Fruit fly (Drosophila melanogaster) whole organism, embryonic: ENCODE data around the gene CG15528.
A peak's percentile ranks its signal among the peaks of the same experiment; 100 is the strongest.

Experiments
- C15 ChIP-seq: fragments of 200-800 bp; sonication (Bioruptor generic); IDR thresholded peaks from 3 replicates; pipeline ENCODE4 v1.3.6; 2022; ENCODE audit warnings: missing biosample characterization, missing genetic modification characterization
- CG12104 ChIP-seq: fragments of 200-800 bp; sonication (Bioruptor generic); optimal IDR thresholded peaks from 3 replicates; lab custom pipeline; 2016; ENCODE audit warnings: missing biosample characterization, missing genetic modification characterization
- CG12155 ChIP-seq: fragments of 200-800 bp; sonication (Bioruptor generic); optimal IDR thresholded peaks from 3 replicates; lab custom pipeline; 2016; ENCODE audit warnings: missing biosample characterization, missing genetic modification characterization
- CG13287 ChIP-seq: fragments of 200-800 bp; sonication (Bioruptor generic); IDR thresholded peaks from 2 replicates; pipeline ENCODE4 v1.3.6; 2022; ENCODE audit warnings: missing biosample characterization, missing genetic modification characterization; ENCODE audit not compliant: partially characterized antibody
- CG13296 ChIP-seq: fragments of 200-800 bp; sonication (Bioruptor generic); optimal IDR thresholded peaks from 3 replicates; lab custom pipeline; 2018; ENCODE audit warnings: missing biosample characterization, mild to moderate bottlenecking, missing genetic modification characterization
- CG17361 ChIP-seq: fragments of 200-800 bp; sonication (Bioruptor generic); IDR thresholded peaks from 3 replicates; pipeline ENCODE4 v1.3.6; 2022; ENCODE audit warnings: missing biosample characterization, missing genetic modification characterization
- CG17568 ChIP-seq: fragments of 200-800 bp; sonication (Bioruptor generic); optimal IDR thresholded peaks from 2 replicates; lab custom pipeline; 2018; ENCODE audit warnings: missing biosample characterization, mild to moderate bottlenecking, missing genetic modification characterization, moderate library complexity
- CG18764 ChIP-seq: fragments of 200-800 bp; sonication (Bioruptor generic); optimal IDR thresholded peaks from 3 replicates; lab custom pipeline; 2016; ENCODE audit warnings: missing biosample characterization, missing genetic modification characterization
- CG2199 ChIP-seq: fragments of 200-800 bp; sonication (Bioruptor generic); IDR thresholded peaks from 3 replicates; pipeline ENCODE4 v1.3.6; 2022; ENCODE audit warnings: missing biosample characterization, missing genetic modification characterization
- CG30403 ChIP-seq: fragments of 200-800 bp; sonication (Bioruptor generic); optimal IDR thresholded peaks from 3 replicates; lab custom pipeline; 2016; ENCODE audit warnings: missing biosample characterization, missing genetic modification characterization
- CG3065 ChIP-seq: fragments of 200-800 bp; sonication (Bioruptor generic); optimal IDR thresholded peaks from 2 replicates; lab custom pipeline; 2016; ENCODE audit warnings: missing biosample characterization, missing genetic modification characterization
- CG42726 ChIP-seq: fragments of 200-800 bp; sonication (Bioruptor generic); IDR thresholded peaks from 2 replicates; pipeline ENCODE4 v1.3.6; 2022; ENCODE audit warnings: missing biosample characterization, missing genetic modification characterization; ENCODE audit not compliant: partially characterized antibody
- CG6175 ChIP-seq: fragments of 200-800 bp; sonication (Bioruptor generic); IDR thresholded peaks from 3 replicates; pipeline ENCODE4 v1.3.6; 2022; ENCODE audit warnings: missing biosample characterization, missing genetic modification characterization
- CG6689 ChIP-seq: fragments of 200-800 bp; sonication (Bioruptor generic); IDR thresholded peaks from 2 replicates; pipeline ENCODE4 v1.3.6; 2022; ENCODE audit warnings: missing biosample characterization, missing genetic modification characterization
- CG6765 ChIP-seq: fragments of 200-800 bp; sonication (Bioruptor generic); optimal IDR thresholded peaks from 3 replicates; lab custom pipeline; 2017; ENCODE audit warnings: missing biosample characterization, mild to moderate bottlenecking, missing genetic modification characterization
- CG9727 ChIP-seq: fragments of 200-800 bp; sonication (Bioruptor generic); optimal IDR thresholded peaks from 3 replicates; lab custom pipeline; 2017; ENCODE audit warnings: missing biosample characterization, mild to moderate bottlenecking, missing genetic modification characterization
- CrebB ChIP-seq: fragments of 200-800 bp; sonication (Bioruptor generic); optimal IDR thresholded peaks from 3 replicates; lab custom pipeline; 2018; ENCODE audit warnings: missing biosample characterization, mild to moderate bottlenecking, missing genetic modification characterization
- ERR ChIP-seq: fragments of 200-800 bp; sonication (Bioruptor generic); optimal IDR thresholded peaks from 2 replicates; lab custom pipeline; 2016; ENCODE audit warnings: missing biosample characterization, missing genetic modification characterization
- Ets97D ChIP-seq: fragments of 200-800 bp; sonication (Bioruptor generic); optimal IDR thresholded peaks from 3 replicates; lab custom pipeline; 2016; ENCODE audit warnings: missing biosample characterization, missing genetic modification characterization
- HHEX ChIP-seq: fragments of 200-800 bp; sonication (Bioruptor generic); optimal IDR thresholded peaks from 3 replicates; lab custom pipeline; 2017; ENCODE audit warnings: missing biosample characterization, mild to moderate bottlenecking, missing genetic modification characterization, missing genetic modification reagents
- HLH54F ChIP-seq: fragments of 200-800 bp; sonication (Bioruptor generic); optimal IDR thresholded peaks from 3 replicates; lab custom pipeline; 2016; ENCODE audit warnings: missing biosample characterization, missing genetic modification characterization
- Lhr ChIP-seq: fragments of 200-800 bp; sonication (Bioruptor generic); optimal IDR thresholded peaks from 3 replicates; lab custom pipeline; 2017; ENCODE audit warnings: mild to moderate bottlenecking, missing biosample characterization, missing genetic modification reagents, missing genetic modification characterization
- Mad ChIP-seq: fragments of 200-800 bp; sonication (Bioruptor generic); optimal IDR thresholded peaks from 2 replicates; lab custom pipeline; 2016; ENCODE audit warnings: missing biosample characterization, missing genetic modification characterization
- NC2β ChIP-seq: fragments of 200-800 bp; sonication (Bioruptor generic); optimal IDR thresholded peaks from 2 replicates; lab custom pipeline; 2016; ENCODE audit warnings: missing biosample characterization, missing genetic modification characterization
- NFAT ChIP-seq: fragments of 200-800 bp; sonication (Bioruptor generic); IDR thresholded peaks from 2 replicates; pipeline ENCODE4 v1.3.6; 2022; ENCODE audit warnings: missing biosample characterization, missing genetic modification characterization
- Six4 ChIP-seq: fragments of 200-800 bp; sonication (Bioruptor generic); optimal IDR thresholded peaks from 2 replicates; lab custom pipeline; 2016; ENCODE audit warnings: missing biosample characterization, missing genetic modification characterization
- Sox102F ChIP-seq: fragments of 200-800 bp; sonication (Bioruptor generic); optimal IDR thresholded peaks from 2 replicates; lab custom pipeline; 2018; ENCODE audit warnings: missing biosample characterization, mild to moderate bottlenecking, missing genetic modification characterization, moderate library complexity
- Sry-δ ChIP-seq: fragments of 200-800 bp; sonication (Bioruptor generic); optimal IDR thresholded peaks from 2 replicates; lab custom pipeline; 2016; ENCODE audit warnings: missing biosample characterization, missing genetic modification characterization
- bbx ChIP-seq: fragments of 200-800 bp; sonication (Bioruptor generic); IDR thresholded peaks from 2 replicates; pipeline ENCODE4 v1.3.6; 2022; ENCODE audit warnings: missing biosample characterization, missing genetic modification characterization; ENCODE audit not compliant: partially characterized antibody
- crp ChIP-seq, 2 experiments: fragments of 200-800 bp; sonication (Bioruptor generic); optimal IDR thresholded peaks; 2 replicates in 1 of 2; 3 replicates in 1 of 2; lab custom pipeline; 2017; ENCODE audit warnings: missing biosample characterization in 2 of 2, missing genetic modification characterization in 2 of 2, mild to moderate bottlenecking in 1 of 2, moderate library complexity in 1 of 2
- dysf ChIP-seq: fragments of 200-800 bp; sonication (Bioruptor generic); IDR thresholded peaks from 3 replicates; pipeline ENCODE4 v1.3.6; 2022; ENCODE audit warnings: missing biosample characterization, missing genetic modification characterization
- ewg ChIP-seq: fragments of 200-800 bp; sonication (Bioruptor generic); optimal IDR thresholded peaks from 3 replicates; lab custom pipeline; 2017; ENCODE audit warnings: mild to moderate bottlenecking, missing biosample characterization, missing genetic modification reagents, missing genetic modification characterization
- ftz-f1 ChIP-seq: fragments of 200-800 bp; sonication (Bioruptor generic); optimal IDR thresholded peaks from 2 replicates; lab custom pipeline; 2016; ENCODE audit warnings: missing biosample characterization, missing genetic modification characterization
- grau ChIP-seq: fragments of 200-800 bp; optimal IDR thresholded peaks from 3 replicates; lab custom pipeline; 2019; ENCODE audit warnings: missing biosample characterization, mild to moderate bottlenecking, missing genetic modification characterization, moderate library complexity
- gsb-n ChIP-seq: fragments of 200-800 bp; sonication (Bioruptor generic); optimal IDR thresholded peaks from 3 replicates; lab custom pipeline; 2018; ENCODE audit warnings: missing biosample characterization, mild to moderate bottlenecking, missing genetic modification characterization
- hbn ChIP-seq: fragments of 200-800 bp; sonication (Bioruptor generic); IDR thresholded peaks from 2 replicates; pipeline ENCODE4 v1.3.6; 2022; ENCODE audit warnings: missing biosample characterization, missing genetic modification characterization; ENCODE audit not compliant: partially characterized antibody
- her ChIP-seq: fragments of 200-800 bp; sonication (Bioruptor generic); optimal IDR thresholded peaks from 2 replicates; lab custom pipeline; 2016; ENCODE audit warnings: missing biosample characterization, missing genetic modification characterization
- jumu ChIP-seq: fragments of 200-800 bp; sonication (Bioruptor generic); optimal IDR thresholded peaks from 3 replicates; lab custom pipeline; 2016; ENCODE audit warnings: missing biosample characterization, missing genetic modification characterization
- lab ChIP-seq: fragments of 200-800 bp; sonication (Bioruptor generic); optimal IDR thresholded peaks from 3 replicates; lab custom pipeline; 2017; ENCODE audit warnings: missing biosample characterization, missing genetic modification characterization, mild to moderate bottlenecking, moderate library complexity, missing genetic modification reagents
- lbe ChIP-seq: fragments of 200-800 bp; sonication (Bioruptor generic); optimal IDR thresholded peaks from 2 replicates; lab custom pipeline; 2016; ENCODE audit warnings: missing biosample characterization, mild to moderate bottlenecking, missing genetic modification characterization
- nmo ChIP-seq: fragments of 200-800 bp; sonication (Bioruptor generic); optimal IDR thresholded peaks from 2 replicates; lab custom pipeline; 2018; ENCODE audit warnings: missing biosample characterization, mild to moderate bottlenecking, missing genetic modification characterization, moderate library complexity
- oc ChIP-seq: fragments of 200-800 bp; sonication (Bioruptor generic); optimal IDR thresholded peaks from 2 replicates; lab custom pipeline; 2018; ENCODE audit warnings: missing biosample characterization, mild to moderate bottlenecking, missing genetic modification characterization, moderate library complexity
- ro ChIP-seq: fragments of 200-800 bp; sonication (Bioruptor generic); IDR thresholded peaks from 2 replicates; pipeline ENCODE4 v1.3.6; 2022; ENCODE audit warnings: missing biosample characterization, missing genetic modification characterization
- sens ChIP-seq: fragments of 200-800 bp; sonication (Bioruptor generic); peaks from one replicate; lab custom pipeline; 2016; ENCODE audit warnings: missing biosample characterization, missing genetic modification characterization
- sisA ChIP-seq: fragments of 200-800 bp; sonication (Bioruptor generic); IDR thresholded peaks from 2 replicates; pipeline ENCODE4 v1.3.6; 2022; ENCODE audit warnings: missing biosample characterization, missing genetic modification characterization
- unc-4 ChIP-seq: fragments of 200-800 bp; sonication (Bioruptor generic); IDR thresholded peaks from 2 replicates; pipeline ENCODE4 v1.3.6; 2022; ENCODE audit warnings: missing biosample characterization, missing genetic modification characterization; ENCODE audit not compliant: partially characterized antibody
- zfh1 ChIP-seq: fragments of 200-800 bp; sonication (Bioruptor generic); IDR thresholded peaks from 3 replicates; pipeline ENCODE4 v1.3.6; 2022; ENCODE audit warnings: missing biosample characterization, missing genetic modification characterization
- zfh2 ChIP-seq: fragments of 200-800 bp; sonication (Bioruptor generic); optimal IDR thresholded peaks from 2 replicates; lab custom pipeline; 2016; ENCODE audit warnings: missing biosample characterization, missing genetic modification characterization

The CG15528 gene

DNA sequence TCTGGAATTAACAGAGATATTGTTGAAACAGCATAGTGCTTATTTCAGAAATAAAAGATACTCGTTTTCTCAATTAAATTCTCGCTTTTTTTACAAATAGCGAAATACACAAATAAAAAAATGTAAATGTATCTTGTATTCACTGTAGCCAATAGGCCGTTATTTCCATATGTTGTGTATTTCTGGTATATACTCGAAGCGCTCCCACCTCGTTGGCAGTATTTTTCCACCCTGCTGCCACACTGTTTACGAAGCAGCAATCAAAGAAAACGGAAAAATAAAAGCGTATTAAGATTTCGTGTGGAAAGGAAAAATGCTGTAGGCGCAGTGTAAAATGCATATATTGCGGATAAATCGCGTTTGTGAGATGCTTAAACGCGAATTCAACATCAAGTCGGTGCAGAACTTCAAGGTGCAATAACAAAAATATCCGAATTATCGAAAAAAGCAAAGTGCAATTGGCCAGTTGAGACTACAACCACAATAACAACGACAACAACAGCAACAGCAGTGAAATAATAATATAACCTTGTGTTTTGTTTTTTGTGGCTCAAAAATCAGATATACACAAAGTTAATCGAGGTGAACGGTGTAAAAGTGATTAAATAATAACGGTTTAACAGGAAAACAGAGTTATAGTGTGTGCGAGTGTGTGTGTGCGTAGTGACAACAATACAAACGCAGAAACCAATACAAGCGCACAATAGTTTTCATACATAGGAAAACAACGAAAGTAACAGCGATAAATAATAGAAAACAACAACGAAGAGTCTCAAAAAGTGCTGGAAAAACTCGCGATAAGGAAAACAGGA, 6.4 kb upstream of the CG15528 start, which contains the start of gene sima (continued):
- TF ChIP-seq CG17568 (peak; percentile 13), jumu (GFP tag; lab: Kevin White, UChicago) (peak; percentile 2), CrebB (tag; lab: Kevin White, UChicago) (no peak), CG3065 (no peak), Lhr (GFP tag; lab: Kevin White, UChicago) (peak; percentile 25), zfh2 (GFP tag; lab: Kevin White, UChicago) (no peak), ewg (GFP tag; lab: Kevin White, UChicago) (no peak), CG17361 (GFP tag; lab: Robert Waterston, UW) (peak; percentile 24; the same call in 1 of the 3 replicates), Sox102F (GFP tag; lab: Kevin White, UChicago) (no peak), bbx (GFP tag; lab: Robert Waterston, UW) (no peak), gsb-n (tag; lab: Kevin White, UChicago) (peak; percentile 35), CG13287 (GFP tag; lab: Robert Waterston, UW) (peak; percentile 25; the same call in 1 of the 2 replicates), CG42726 (GFP tag; lab: Robert Waterston, UW) (no peak), Mad (GFP tag; lab: Kevin White, UChicago) (no peak), CG13296 (GFP tag; lab: Kevin White, UChicago) (peak; percentile 36), lab (GFP tag; lab: Kevin White, UChicago) (peak; percentile 37), Ets97D (GFP tag; lab: Kevin White, UChicago) (peak; percentile 69), CG18764 (GFP tag; lab: Kevin White, UChicago) (no peak), hbn (GFP tag; lab: Robert Waterston, UW) (no peak), sens (GFP tag; lab: Kevin White, UChicago) (peak; percentile 85), crp (GFP tag; optimal IDR thresholded peaks at IDR 0.05; lab: Kevin White, UChicago) (peak in 1 of 2 experiments; percentile 64), ERR (GFP tag; lab: Kevin White, UChicago) (peak; percentile 34), Six4 (GFP tag; lab: Kevin White, UChicago) (no peak), CG12104 (GFP tag; lab: Kevin White, UChicago) (no peak), grau (tag; lab: Kevin White, UChicago) (peak; percentile 99), NFAT (GFP tag; lab: Robert Waterston, UW) (no peak), CG6765 (GFP tag; lab: Kevin White, UChicago) (peak; percentile 37), zfh1 (GFP tag; lab: Robert Waterston, UW) (0 out of 3 replicates have a peak, but pooled peaks have one; percentile 32), oc (tag; lab: Kevin White, UChicago) (peak; percentile 38), CG6689 (GFP tag; lab: Robert Waterston, UW) (no peak), Sry-δ (GFP tag; lab: Kevin White, UChicago) (peak; percentile 27), C15 (GFP tag; lab: Robert Waterston, UW) (no peak), HLH54F (peak; percentile 32), ro (no peak), CG2199 (no peak), CG6175 (GFP tag; lab: Robert Waterston, UW) (no peak), sisA (GFP tag; lab: Robert Waterston, UW) (no peak), nmo (GFP tag; lab: Kevin White, UChicago) (peak; percentile 51), dysf (GFP tag; lab: Robert Waterston, UW) (no peak), unc-4 (0 out of 2 replicates have a peak, but pooled peaks have one; percentile 19), her (GFP tag; lab: Kevin White, UChicago) (peak; percentile 26), CG12155 (GFP tag; lab: Kevin White, UChicago) (peak; percentile 41), CG30403 (peak; percentile 37), ftz-f1 (GFP tag; lab: Kevin White, UChicago) (peak; percentile 45), lbe (peak; percentile 3), NC2β (no peak), CG9727 (GFP tag; lab: Kevin White, UChicago) (peak; percentile 5), HHEX (GFP tag; lab: Kevin White, UChicago) (no peak)
